Fruit fly (Drosophila melanogaster) whole organism, embryonic: Measurements from ENCODE around the gene nAChRbeta1.

Source experiments
- Aef1 ChIP-seq: fragments of 200-800 bp; sonication (Bioruptor generic); IDR thresholded peaks from 3 replicates; pipeline ENCODE4 v1.3.6; 2022; ENCODE audit warnings: missing biosample characterization, missing genetic modification characterization
- BEAF-32 ChIP-seq: fragments of 200-800 bp; sonication (Bioruptor generic); optimal IDR thresholded peaks from 3 replicates; lab custom pipeline; 2017; ENCODE audit warnings: missing biosample characterization, missing genetic modification characterization, mild to moderate bottlenecking, moderate library complexity, missing genetic modification reagents
- CG10147 ChIP-seq: fragments of 200-800 bp; sonication (Bioruptor generic); optimal IDR thresholded peaks from 2 replicates; lab custom pipeline; 2019; ENCODE audit warnings: missing biosample characterization, mild to moderate bottlenecking, missing genetic modification characterization, moderate library complexity
- CG10654 ChIP-seq: fragments of 200-800 bp; sonication (Bioruptor generic); optimal IDR thresholded peaks from 2 replicates; lab custom pipeline; 2016; ENCODE audit warnings: missing biosample characterization, missing genetic modification characterization
- CG13123 ChIP-seq: fragments of 200-800 bp; sonication (Bioruptor generic); optimal IDR thresholded peaks from 2 replicates; lab custom pipeline; 2016; ENCODE audit warnings: missing biosample characterization, missing genetic modification characterization
- CG17186 ChIP-seq: fragments of 200-800 bp; sonication (Bioruptor generic); optimal IDR thresholded peaks from 3 replicates; lab custom pipeline; 2017; ENCODE audit warnings: missing biosample characterization, missing genetic modification reagents, missing genetic modification characterization
- CG18619 ChIP-seq: fragments of 200-800 bp; sonication (Bioruptor generic); optimal IDR thresholded peaks from 3 replicates; lab custom pipeline; 2017; ENCODE audit warnings: missing biosample characterization, mild to moderate bottlenecking, missing genetic modification characterization
- CG2120 ChIP-seq: fragments of 200-800 bp; sonication (Bioruptor generic); optimal IDR thresholded peaks from 3 replicates; lab custom pipeline; 2016; ENCODE audit warnings: missing biosample characterization, missing genetic modification characterization
- CG2199 ChIP-seq: fragments of 200-800 bp; sonication (Bioruptor generic); IDR thresholded peaks from 3 replicates; pipeline ENCODE4 v1.3.6; 2022; ENCODE audit warnings: missing biosample characterization, missing genetic modification characterization
- CG30403 ChIP-seq: fragments of 200-800 bp; sonication (Bioruptor generic); optimal IDR thresholded peaks from 3 replicates; lab custom pipeline; 2016; ENCODE audit warnings: missing biosample characterization, missing genetic modification characterization
- CG30431 ChIP-seq: fragments of 200-800 bp; sonication (Bioruptor generic); optimal IDR thresholded peaks from 2 replicates; lab custom pipeline; 2017; ENCODE audit warnings: missing biosample characterization, missing genetic modification characterization
- CG31365 ChIP-seq: fragments of 200-800 bp; sonication (Bioruptor generic); optimal IDR thresholded peaks from 2 replicates; lab custom pipeline; 2018; ENCODE audit warnings: missing biosample characterization, mild to moderate bottlenecking, missing genetic modification characterization
- CG4282 ChIP-seq: fragments of 200-800 bp; sonication (Bioruptor generic); optimal IDR thresholded peaks from 2 replicates; lab custom pipeline; 2016; ENCODE audit warnings: missing biosample characterization, missing genetic modification characterization
- CG9876 ChIP-seq: fragments of 200-800 bp; sonication (Bioruptor generic); optimal IDR thresholded peaks from 2 replicates; lab custom pipeline; 2016; ENCODE audit warnings: missing biosample characterization, missing genetic modification characterization
- Dad ChIP-seq: fragments of 200-800 bp; sonication (Bioruptor generic); optimal IDR thresholded peaks from 3 replicates; lab custom pipeline; 2016; ENCODE audit warnings: missing biosample characterization, missing genetic modification characterization
- Dek ChIP-seq: fragments of 200-800 bp; sonication (Bioruptor generic); optimal IDR thresholded peaks from 3 replicates; lab custom pipeline; 2019; ENCODE audit warnings: missing biosample characterization, mild to moderate bottlenecking, missing genetic modification characterization, moderate library complexity
- Dref ChIP-seq: fragments of 200-800 bp; sonication (Bioruptor generic); IDR thresholded peaks from 2 replicates; pipeline ENCODE4 v1.3.6; 2022; ENCODE audit warnings: missing biosample characterization, missing genetic modification characterization
- Eip74EF ChIP-seq, 2 experiments: fragments of 200-800 bp in 1 of 2; fragments of >200 bp in 1 of 2; sonication (Bioruptor generic) in 1 of 2; optimal IDR thresholded peaks; 2 replicates each; lab custom pipeline; 2017 to 2019; ENCODE audit warnings: missing biosample characterization in 2 of 2, missing genetic modification characterization in 2 of 2, mild to moderate bottlenecking in 1 of 2, moderate library complexity in 1 of 2
- GATAe ChIP-seq: fragments of 200-800 bp; sonication (Bioruptor generic); conservative IDR thresholded peaks from 2 replicates; pipeline ENCODE4 v1.3.6; 2022; ENCODE audit warnings: missing biosample characterization, missing genetic modification characterization
- H2.0 ChIP-seq: fragments of 200-800 bp; sonication (Bioruptor generic); IDR thresholded peaks from 2 replicates; pipeline ENCODE4 v1.3.6; 2022; ENCODE audit warnings: missing biosample characterization, missing genetic modification characterization
- HHEX ChIP-seq: fragments of 200-800 bp; sonication (Bioruptor generic); optimal IDR thresholded peaks from 3 replicates; lab custom pipeline; 2017; ENCODE audit warnings: missing biosample characterization, mild to moderate bottlenecking, missing genetic modification characterization, missing genetic modification reagents
- Jarid2 ChIP-seq: fragments of 200-800 bp; sonication (Bioruptor generic); optimal IDR thresholded peaks from 3 replicates; lab custom pipeline; 2017; ENCODE audit warnings: mild to moderate bottlenecking, missing biosample characterization, missing genetic modification reagents, missing genetic modification characterization
- Mad ChIP-seq: fragments of 200-800 bp; sonication (Bioruptor generic); optimal IDR thresholded peaks from 2 replicates; lab custom pipeline; 2016; ENCODE audit warnings: missing biosample characterization, missing genetic modification characterization
- Myb ChIP-seq: fragments of 200-800 bp; sonication (Bioruptor generic); optimal IDR thresholded peaks from 2 replicates; lab custom pipeline; 2016; ENCODE audit warnings: missing biosample characterization, missing genetic modification characterization
- NC2α ChIP-seq: fragments of 200-800 bp; sonication (Bioruptor generic); optimal IDR thresholded peaks from 2 replicates; lab custom pipeline; 2016; ENCODE audit warnings: missing biosample characterization, missing genetic modification characterization
- Nf-YB ChIP-seq: fragments of 200-800 bp; sonication (Bioruptor generic); optimal IDR thresholded peaks from 3 replicates; lab custom pipeline; 2019; ENCODE audit warnings: missing biosample characterization, mild to moderate bottlenecking, missing genetic modification characterization, moderate library complexity
- Trl ChIP-seq, 3 experiments: fragments of >200 bp in 2 of 3; fragments of 200-800 bp in 1 of 3; sonication (Bioruptor generic) in 1 of 3; optimal IDR thresholded peaks; 2 replicates in 1 of 3; 3 replicates in 2 of 3; lab custom pipeline; 2016 to 2017; ENCODE audit warnings: missing biosample characterization in 1 of 3, missing genetic modification characterization in 1 of 3
- Xrp1 ChIP-seq: fragments of 200-800 bp; sonication (Bioruptor generic); IDR thresholded peaks from 2 replicates; pipeline ENCODE4 v1.3.6; 2022; ENCODE audit warnings: missing biosample characterization, missing genetic modification characterization
- ab ChIP-seq: fragments of 200-800 bp; sonication (Bioruptor generic); optimal IDR thresholded peaks from 2 replicates; lab custom pipeline; 2016; ENCODE audit warnings: missing biosample characterization, missing genetic modification characterization
- ash1 ChIP-seq: fragments of 200-800 bp; sonication (Bioruptor generic); optimal IDR thresholded peaks from 2 replicates; lab custom pipeline; 2018; ENCODE audit warnings: missing biosample characterization, mild to moderate bottlenecking, missing genetic modification characterization
- bcd ChIP-seq: fragments of 200-800 bp; sonication (Bioruptor generic); optimal IDR thresholded peaks from 2 replicates; lab custom pipeline; 2017; ENCODE audit warnings: missing biosample characterization, mild to moderate bottlenecking, missing genetic modification characterization
- cad ChIP-seq: fragments of >200 bp; optimal IDR thresholded peaks from 2 replicates; lab custom pipeline; 2017; ENCODE audit warnings: missing biosample characterization, missing genetic modification characterization
- chn ChIP-seq: fragments of 200-800 bp; sonication (Bioruptor generic); optimal IDR thresholded peaks from 2 replicates; lab custom pipeline; 2016; ENCODE audit warnings: missing biosample characterization, missing genetic modification characterization
- crc ChIP-seq: fragments of 200-800 bp; sonication (Bioruptor generic); optimal IDR thresholded peaks from 2 replicates; lab custom pipeline; 2016; ENCODE audit warnings: missing biosample characterization, missing genetic modification characterization
- gt ChIP-seq: fragments of 200-800 bp; sonication (Bioruptor generic); IDR thresholded peaks from 2 replicates; pipeline ENCODE4 v1.3.6; 2022; ENCODE audit warnings: missing biosample characterization, missing genetic modification characterization
- kah ChIP-seq: fragments of 200-800 bp; sonication (Bioruptor generic); optimal IDR thresholded peaks from 2 replicates; lab custom pipeline; 2018; ENCODE audit warnings: missing biosample characterization, mild to moderate bottlenecking, missing genetic modification characterization
- lov ChIP-seq, 2 experiments: fragments of 200-800 bp in 1 of 2; fragments of >200 bp in 1 of 2; sonication (Bioruptor generic) in 1 of 2; IDR thresholded peaks in 1 of 2; optimal IDR thresholded peaks in 1 of 2; 2 replicates in 1 of 2; 3 replicates in 1 of 2; pipeline versions ENCODE4 v1.3.6 to Lab custom; 2017 to 2022; ENCODE audit warnings: missing biosample characterization in 1 of 2, missing genetic modification characterization in 1 of 2
- nerfin-1 ChIP-seq: fragments of 200-800 bp; sonication (Bioruptor generic); optimal IDR thresholded peaks from 3 replicates; lab custom pipeline; 2019; ENCODE audit warnings: missing biosample characterization, mild to moderate bottlenecking, missing genetic modification characterization, moderate library complexity
- onecut ChIP-seq: fragments of 200-800 bp; sonication (Bioruptor generic); IDR thresholded peaks from 2 replicates; pipeline ENCODE4 v1.3.6; 2022; ENCODE audit warnings: missing biosample characterization, missing genetic modification characterization
- pfk ChIP-seq: fragments of 200-800 bp; sonication (Bioruptor generic); optimal IDR thresholded peaks from 2 replicates; lab custom pipeline; 2018; ENCODE audit warnings: missing biosample characterization, mild to moderate bottlenecking, missing genetic modification characterization, moderate library complexity
- pum ChIP-seq: fragments of 200-800 bp; sonication (Bioruptor generic); optimal IDR thresholded peaks from 2 replicates; lab custom pipeline; 2016; ENCODE audit warnings: missing biosample characterization, missing genetic modification characterization
- sim ChIP-seq: fragments of 200-800 bp; sonication (Bioruptor generic); IDR thresholded peaks from 2 replicates; pipeline ENCODE4 v1.3.6; 2022; ENCODE audit warnings: missing biosample characterization, missing genetic modification characterization
- sna ChIP-seq: fragments of 200-800 bp; sonication (Bioruptor generic); IDR thresholded peaks from 2 replicates; pipeline ENCODE4 v1.3.6; 2022; ENCODE audit warnings: missing biosample characterization, missing genetic modification characterization; ENCODE audit not compliant: partially characterized antibody
- sr ChIP-seq: fragments of 200-800 bp; sonication (Bioruptor generic); IDR thresholded peaks from 3 replicates; pipeline ENCODE4 v1.3.6; 2022; ENCODE audit warnings: missing biosample characterization, missing genetic modification characterization
- stwl ChIP-seq: fragments of 200-800 bp; sonication (Bioruptor generic); optimal IDR thresholded peaks from 3 replicates; lab custom pipeline; 2018; ENCODE audit warnings: missing biosample characterization, mild to moderate bottlenecking, missing genetic modification characterization, moderate library complexity
- tap ChIP-seq: fragments of 200-800 bp; optimal IDR thresholded peaks from 3 replicates; lab custom pipeline; 2019; ENCODE audit warnings: missing biosample characterization, mild to moderate bottlenecking, missing genetic modification characterization, moderate library complexity
- tup ChIP-seq: fragments of 200-800 bp; sonication (Bioruptor generic); optimal IDR thresholded peaks from 2 replicates; lab custom pipeline; 2016; ENCODE audit warnings: missing biosample characterization, mild to moderate bottlenecking, missing genetic modification characterization, moderate library complexity
- vfl ChIP-seq: fragments of 200-800 bp; sonication (Bioruptor generic); optimal IDR thresholded peaks from 2 replicates; lab custom pipeline; 2016; ENCODE audit warnings: missing biosample characterization, missing genetic modification characterization
- zen2 ChIP-seq: fragments of 200-800 bp; sonication (Bioruptor generic); IDR thresholded peaks from 3 replicates; pipeline ENCODE4 v1.3.6; 2022; ENCODE audit warnings: missing biosample characterization, missing genetic modification characterization; ENCODE audit not compliant: partially characterized antibody

nAChRbeta1 gene

DNA sequence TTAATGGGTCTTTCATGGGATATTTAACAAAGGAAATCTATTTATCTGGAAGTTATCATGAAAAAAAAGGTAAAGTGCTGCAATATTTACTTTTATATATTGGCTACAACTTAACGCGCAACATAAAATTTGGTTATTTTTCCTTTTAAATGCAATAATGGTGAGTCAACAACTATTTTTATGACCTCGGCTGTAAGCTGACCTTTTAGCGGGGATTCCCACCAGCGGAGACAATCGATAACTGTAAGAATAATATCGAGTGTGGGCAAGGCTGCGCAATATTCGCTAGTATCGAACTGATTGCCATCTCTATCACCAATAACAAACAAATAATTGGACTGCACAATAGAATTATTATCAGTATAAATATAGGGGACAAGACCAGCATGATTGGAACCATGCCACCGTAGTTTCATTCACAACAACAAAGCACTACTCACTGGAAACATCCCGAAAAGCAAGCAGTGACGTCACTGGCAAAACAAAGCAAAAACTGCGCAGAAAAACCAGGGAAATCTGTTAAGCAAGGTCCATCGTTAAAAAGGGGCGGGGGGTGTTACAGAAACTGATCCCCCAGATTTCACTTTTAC is 25.9 kb upstream of the nAChRbeta1 start, which contains the start of gene Syx17 (continued):
- TF ChIP-seq GATAe (GFP tag; lab: Robert Waterston, UW) (no peak), CG2120 (GFP tag; lab: Kevin White, UChicago) (peak; percentile 79), HHEX (GFP tag; lab: Kevin White, UChicago) (peak; percentile 2), CG13123 (GFP tag; lab: Kevin White, UChicago) (peak; percentile 54), ash1 (GFP tag; lab: Kevin White, UChicago) (no peak), bcd (peak; percentile 51), Xrp1 (GFP tag; lab: Robert Waterston, UW) (peak; percentile 31; the same call in 1 of the 2 replicates), CG30431 (GFP tag; lab: Kevin White, UChicago) (no peak), nerfin-1 (tag; lab: Kevin White, UChicago) (peak; percentile 2), Mad (peak; percentile 73), Dref (GFP tag; lab: Robert Waterston, UW) (peak; percentile 99), tup (GFP tag; lab: Kevin White, UChicago) (peak; percentile 21), CG31365 (tag; lab: Kevin White, UChicago) (peak; percentile 2), Nf-YB (peak; percentile 36), Trl (optimal IDR thresholded peaks at IDR 0.05; lab: Kevin White, UChicago) (no peak), Trl (GFP tag; optimal IDR thresholded peaks at IDR 0.05; lab: Kevin White, UChicago) (peak; percentile 56), Aef1 (GFP tag; lab: Robert Waterston, UW) (peak; percentile 40; the same call in 2 of the 3 replicates), sna (GFP tag; lab: Robert Waterston, UW) (peak; percentile 81), stwl (tag; lab: Kevin White, UChicago) (peak; percentile 90), sr (GFP tag; lab: Robert Waterston, UW) (no peak), tap (tag; lab: Kevin White, UChicago) (peak; percentile 27), CG10654 (GFP tag; lab: Kevin White, UChicago) (peak; percentile 38), Dad (GFP tag; lab: Kevin White, UChicago) (peak; percentile 24), zen2 (GFP tag; lab: Robert Waterston, UW) (peak; percentile 80), CG30403 (GFP tag; lab: Kevin White, UChicago) (peak; percentile 66), Dek (tag; lab: Kevin White, UChicago) (peak; percentile 41), H2.0 (peak; percentile 45; the same call in 1 of the 2 replicates), vfl (GFP tag; lab: Kevin White, UChicago) (peak; percentile 14), NC2α (GFP tag; lab: Kevin White, UChicago) (peak; percentile 26), chn (peak; percentile 69), CG2199 (GFP tag; lab: Robert Waterston, UW) (peak; percentile 59; the same call in 1 of the 3 replicates), lov (optimal IDR thresholded peaks at IDR 0.05; lab: Kevin White, UChicago) (no peak), lov (GFP tag; IDR thresholded peaks at IDR 0.05; lab: Robert Waterston, UW) (no peak), Myb (GFP tag; lab: Kevin White, UChicago) (peak; percentile 38), sim (GFP tag; lab: Robert Waterston, UW) (no peak), ab (GFP tag; lab: Kevin White, UChicago) (no peak), CG17186 (GFP tag; lab: Kevin White, UChicago) (peak; percentile 97), cad (GFP tag; lab: Kevin White, UChicago) (no peak), Jarid2 (peak; percentile 50), CG9876 (GFP tag; lab: Kevin White, UChicago) (peak; percentile 30), gt (no peak), CG10147 (GFP tag; lab: Kevin White, UChicago) (peak; percentile 34), CG4282 (GFP tag; lab: Kevin White, UChicago) (peak; percentile 49), CG18619 (GFP tag; lab: Kevin White, UChicago) (peak; percentile 29), BEAF-32 (GFP tag; lab: Kevin White, UChicago) (peak; percentile 94), pfk (GFP tag; lab: Kevin White, UChicago) (no peak), pum (GFP tag; lab: Kevin White, UChicago) (peak; percentile 64), crc (GFP tag; lab: Kevin White, UChicago) (peak; percentile 10), onecut (GFP tag; lab: Robert Waterston, UW) (peak; percentile 75), Eip74EF (GFP tag; optimal IDR thresholded peaks at IDR 0.05; lab: Kevin White, UChicago) (peak in 1 of 2 experiments; percentile 53), kah (GFP tag; lab: Kevin White, UChicago) (no peak)
